Fruit fly (Drosophila melanogaster) whole organism, prepupa: ENCODE data around the gene Usp2.

Experiments
- Blimp-1 ChIP-seq: fragments of 200-800 bp; sonication (Bioruptor generic); optimal IDR thresholded peaks from 3 replicates; lab custom pipeline; 2017; ENCODE audit warnings: missing biosample characterization, missing genetic modification characterization, mild to moderate bottlenecking, moderate library complexity, missing genetic modification reagents
- CG10631 ChIP-seq: fragments of 200-800 bp; sonication (Bioruptor generic); optimal IDR thresholded peaks from 2 replicates; lab custom pipeline; 2016; ENCODE audit warnings: missing biosample characterization, missing genetic modification characterization
- CG10669 ChIP-seq: fragments of 200-800 bp; sonication (Bioruptor generic); optimal IDR thresholded peaks from 3 replicates; lab custom pipeline; 2018; ENCODE audit warnings: missing biosample characterization, mild to moderate bottlenecking, missing genetic modification characterization, moderate library complexity
- CG11294 ChIP-seq: fragments of 200-800 bp; sonication (Bioruptor generic); IDR thresholded peaks from 2 replicates; pipeline ENCODE4 v1.3.6; 2022; ENCODE audit warnings: missing biosample characterization, missing genetic modification characterization
- CG11762 ChIP-seq: fragments of 200-800 bp; sonication (Bioruptor generic); optimal IDR thresholded peaks from 3 replicates; lab custom pipeline; 2016; ENCODE audit warnings: missing biosample characterization, missing genetic modification characterization; ENCODE audit not compliant: insufficient read depth
- CG11902 ChIP-seq: fragments of 200-800 bp; sonication (Bioruptor generic); optimal IDR thresholded peaks from 3 replicates; lab custom pipeline; 2016; ENCODE audit warnings: missing biosample characterization, missing genetic modification characterization
- CG15336 ChIP-seq: fragments of 200-800 bp; sonication (Bioruptor generic); IDR thresholded peaks from 2 replicates; pipeline ENCODE4 v1.3.6; 2022; ENCODE audit warnings: missing biosample characterization, missing genetic modification characterization
- CG1621 ChIP-seq: fragments of 200-800 bp; sonication (Bioruptor generic); optimal IDR thresholded peaks from 3 replicates; lab custom pipeline; 2018; ENCODE audit warnings: missing biosample characterization, mild to moderate bottlenecking, missing genetic modification characterization
- CG16779 ChIP-seq: fragments of 200-800 bp; sonication (Bioruptor generic); optimal IDR thresholded peaks from 3 replicates; lab custom pipeline; 2017; ENCODE audit warnings: missing biosample characterization, mild to moderate bottlenecking, missing genetic modification characterization
- CG3032 ChIP-seq: fragments of 200-800 bp; optimal IDR thresholded peaks from 2 replicates; lab custom pipeline; 2019; ENCODE audit warnings: missing biosample characterization, mild to moderate bottlenecking, missing genetic modification characterization, moderate library complexity
- CG31627 ChIP-seq: fragments of 200-800 bp; sonication (Bioruptor generic); optimal IDR thresholded peaks from 3 replicates; lab custom pipeline; 2016; ENCODE audit warnings: missing biosample characterization, missing genetic modification characterization
- CG34406 ChIP-seq: fragments of 200-800 bp; sonication (Bioruptor generic); optimal IDR thresholded peaks from 3 replicates; lab custom pipeline; 2016; ENCODE audit warnings: missing biosample characterization, missing genetic modification characterization
- CG3919 ChIP-seq: fragments of 200-800 bp; sonication (Bioruptor generic); optimal IDR thresholded peaks from 3 replicates; lab custom pipeline; 2016; ENCODE audit warnings: missing biosample characterization, missing genetic modification characterization
- CG6163 ChIP-seq: fragments of 200-800 bp; sonication (Bioruptor generic); IDR thresholded peaks from 3 replicates; pipeline ENCODE4 v1.3.6; 2022; ENCODE audit warnings: missing biosample characterization, missing genetic modification characterization
- CG6276 ChIP-seq: fragments of 200-800 bp; sonication (Bioruptor generic); optimal IDR thresholded peaks from 2 replicates; lab custom pipeline; 2017; ENCODE audit warnings: missing biosample characterization, mild to moderate bottlenecking, missing genetic modification characterization
- CG6792 ChIP-seq: fragments of 200-800 bp; sonication (Bioruptor generic); optimal IDR thresholded peaks from 3 replicates; lab custom pipeline; 2016; ENCODE audit warnings: missing biosample characterization, missing genetic modification characterization
- CG6808 ChIP-seq: fragments of 200-800 bp; sonication (Bioruptor generic); optimal IDR thresholded peaks from 3 replicates; lab custom pipeline; 2017; ENCODE audit warnings: missing biosample characterization, missing genetic modification characterization, mild to moderate bottlenecking, moderate library complexity, missing genetic modification reagents
- CG6854 ChIP-seq: fragments of 200-800 bp; sonication (Bioruptor generic); optimal IDR thresholded peaks from 2 replicates; lab custom pipeline; 2017; ENCODE audit warnings: missing biosample characterization, mild to moderate bottlenecking, missing genetic modification characterization
- CG7368 ChIP-seq: fragments of 200-800 bp; sonication (Bioruptor generic); optimal IDR thresholded peaks from 3 replicates; lab custom pipeline; 2016; ENCODE audit warnings: missing biosample characterization, missing genetic modification characterization
- CG8119 ChIP-seq: fragments of 200-800 bp; sonication (Bioruptor generic); IDR thresholded peaks from 3 replicates; pipeline ENCODE4 v1.3.6; 2022; ENCODE audit warnings: missing biosample characterization, missing genetic modification characterization
- CG8319 ChIP-seq: fragments of 200-800 bp; sonication (Bioruptor generic); optimal IDR thresholded peaks from 3 replicates; lab custom pipeline; 2016; ENCODE audit warnings: missing biosample characterization, missing genetic modification characterization
- CG8632 ChIP-seq: fragments of 200-800 bp; sonication (Bioruptor generic); optimal IDR thresholded peaks from 3 replicates; lab custom pipeline; 2016; ENCODE audit warnings: missing biosample characterization, missing genetic modification characterization
- CG9139 ChIP-seq: fragments of 200-800 bp; sonication (Bioruptor generic); optimal IDR thresholded peaks from 3 replicates; lab custom pipeline; 2017; ENCODE audit warnings: missing biosample characterization, mild to moderate bottlenecking, missing genetic modification characterization
- Eip75B ChIP-seq: fragments of 200-800 bp; sonication (Bioruptor generic); optimal IDR thresholded peaks from 3 replicates; lab custom pipeline; 2016; ENCODE audit warnings: missing biosample characterization, missing genetic modification characterization
- Ets96B ChIP-seq: fragments of 200-800 bp; optimal IDR thresholded peaks from 2 replicates; lab custom pipeline; 2019; ENCODE audit warnings: missing biosample characterization, mild to moderate bottlenecking, missing genetic modification characterization, moderate library complexity
- Hr38 ChIP-seq: sonication (Bioruptor generic); optimal IDR thresholded peaks from 2 replicates; lab custom pipeline; 2016; ENCODE audit warnings: missing biosample characterization, missing genetic modification characterization
- Hr39 ChIP-seq: fragments of 200-800 bp; sonication (Bioruptor generic); optimal IDR thresholded peaks from 2 replicates; lab custom pipeline; 2016; ENCODE audit warnings: missing biosample characterization, missing genetic modification characterization
- Hr4 ChIP-seq: fragments of 200-800 bp; sonication (Bioruptor generic); optimal IDR thresholded peaks from 3 replicates; lab custom pipeline; 2016; ENCODE audit warnings: missing biosample characterization, missing genetic modification characterization
- Met ChIP-seq: fragments of 200-800 bp; sonication (Bioruptor generic); optimal IDR thresholded peaks from 3 replicates; lab custom pipeline; 2016; ENCODE audit warnings: missing biosample characterization, missing genetic modification characterization
- OdsH ChIP-seq: fragments of 200-800 bp; sonication (Bioruptor generic); optimal IDR thresholded peaks from 3 replicates; lab custom pipeline; 2016; ENCODE audit warnings: missing biosample characterization, missing genetic modification characterization
- Smox ChIP-seq: fragments of 200-800 bp; sonication (Bioruptor generic); optimal IDR thresholded peaks from 3 replicates; lab custom pipeline; 2016; ENCODE audit warnings: missing biosample characterization, missing genetic modification characterization
- Sox102F ChIP-seq: fragments of 200-800 bp; sonication (Bioruptor generic); optimal IDR thresholded peaks from 2 replicates; lab custom pipeline; 2016; ENCODE audit warnings: missing biosample characterization, mild to moderate bottlenecking, missing genetic modification characterization
- Sox14 ChIP-seq: fragments of 200-800 bp; sonication (Bioruptor generic); optimal IDR thresholded peaks from 3 replicates; lab custom pipeline; 2016; ENCODE audit warnings: missing biosample characterization, missing genetic modification characterization
- Sox15 ChIP-seq: fragments of 200-800 bp; sonication (Bioruptor generic); optimal IDR thresholded peaks from 3 replicates; lab custom pipeline; 2016; ENCODE audit warnings: missing biosample characterization, missing genetic modification characterization
- achi ChIP-seq: fragments of 200-800 bp; sonication (Bioruptor generic); optimal IDR thresholded peaks from 3 replicates; lab custom pipeline; 2016; ENCODE audit warnings: missing biosample characterization, missing genetic modification characterization
- acj6 ChIP-seq: fragments of 200-800 bp; sonication (Bioruptor generic); optimal IDR thresholded peaks from 3 replicates; lab custom pipeline; 2016; ENCODE audit warnings: missing biosample characterization, missing genetic modification characterization
- cyc ChIP-seq: fragments of 200-800 bp; sonication (Bioruptor generic); optimal IDR thresholded peaks from 3 replicates; lab custom pipeline; 2016; ENCODE audit warnings: missing biosample characterization, missing genetic modification characterization
- dac ChIP-seq: fragments of 200-800 bp; sonication (Bioruptor generic); optimal IDR thresholded peaks from 2 replicates; lab custom pipeline; 2017; ENCODE audit warnings: missing biosample characterization, mild to moderate bottlenecking, missing genetic modification characterization
- dsx ChIP-seq: fragments of 200-800 bp; optimal IDR thresholded peaks from 3 replicates; lab custom pipeline; 2019; ENCODE audit warnings: missing biosample characterization, mild to moderate bottlenecking, missing genetic modification characterization, moderate library complexity; ENCODE audit not compliant: poor library complexity, severe bottlenecking
- eg ChIP-seq: fragments of 200-800 bp; sonication (Bioruptor generic); IDR thresholded peaks from 3 replicates; pipeline ENCODE4 v1.3.6; 2022; ENCODE audit warnings: missing biosample characterization, missing genetic modification characterization
- esn ChIP-seq: fragments of 200-800 bp; sonication (Bioruptor generic); optimal IDR thresholded peaks from 2 replicates; lab custom pipeline; 2016; ENCODE audit warnings: missing biosample characterization, mild to moderate bottlenecking, missing genetic modification characterization, moderate library complexity
- fd59A ChIP-seq: fragments of 200-800 bp; sonication (Bioruptor generic); optimal IDR thresholded peaks from 2 replicates; lab custom pipeline; 2017; ENCODE audit warnings: missing biosample characterization, mild to moderate bottlenecking, missing genetic modification characterization, missing genetic modification reagents
- fd85E ChIP-seq: fragments of 200-800 bp; sonication (Bioruptor generic); optimal IDR thresholded peaks from 3 replicates; lab custom pipeline; 2016; ENCODE audit warnings: missing biosample characterization, missing genetic modification characterization
- fkh ChIP-seq: fragments of 200-800 bp; sonication (Bioruptor generic); optimal IDR thresholded peaks from 3 replicates; lab custom pipeline; 2017; ENCODE audit warnings: missing biosample characterization, mild to moderate bottlenecking, missing genetic modification characterization, moderate library complexity
- lz ChIP-seq: fragments of 200-800 bp; sonication (Bioruptor generic); optimal IDR thresholded peaks from 3 replicates; lab custom pipeline; 2016; ENCODE audit warnings: missing biosample characterization, missing genetic modification characterization
- net ChIP-seq: fragments of 200-800 bp; sonication (Bioruptor generic); optimal IDR thresholded peaks from 3 replicates; lab custom pipeline; 2016; ENCODE audit warnings: missing biosample characterization, missing genetic modification characterization
- salr ChIP-seq, 2 experiments: fragments of 200-800 bp; sonication (Bioruptor generic); optimal IDR thresholded peaks; 3 replicates each; lab custom pipeline; 2016 to 2018; ENCODE audit warnings: missing biosample characterization in 2 of 2, missing genetic modification characterization in 2 of 2, mild to moderate bottlenecking in 1 of 2
- spab ChIP-seq: fragments of 200-800 bp; sonication (Bioruptor generic); optimal IDR thresholded peaks from 2 replicates; lab custom pipeline; 2017; ENCODE audit warnings: missing biosample characterization, mild to moderate bottlenecking, missing genetic modification characterization, missing genetic modification reagents
- ss ChIP-seq, 2 experiments: fragments of 200-800 bp; sonication (Bioruptor generic); optimal IDR thresholded peaks; 2 replicates in 1 of 2; 3 replicates in 1 of 2; lab custom pipeline; 2017 to 2018; ENCODE audit warnings: mild to moderate bottlenecking in 2 of 2, missing biosample characterization in 2 of 2, missing genetic modification characterization in 2 of 2, moderate library complexity in 1 of 2
- svp ChIP-seq: fragments of 200-800 bp; sonication (Bioruptor generic); peaks from one replicate; lab custom pipeline; 2016; ENCODE audit warnings: missing biosample characterization, missing genetic modification characterization
- vri ChIP-seq: fragments of 200-800 bp; sonication (Bioruptor generic); optimal IDR thresholded peaks from 3 replicates; lab custom pipeline; 2016; ENCODE audit warnings: missing biosample characterization, mild to moderate bottlenecking, missing genetic modification characterization

Gene Usp2

DNA sequence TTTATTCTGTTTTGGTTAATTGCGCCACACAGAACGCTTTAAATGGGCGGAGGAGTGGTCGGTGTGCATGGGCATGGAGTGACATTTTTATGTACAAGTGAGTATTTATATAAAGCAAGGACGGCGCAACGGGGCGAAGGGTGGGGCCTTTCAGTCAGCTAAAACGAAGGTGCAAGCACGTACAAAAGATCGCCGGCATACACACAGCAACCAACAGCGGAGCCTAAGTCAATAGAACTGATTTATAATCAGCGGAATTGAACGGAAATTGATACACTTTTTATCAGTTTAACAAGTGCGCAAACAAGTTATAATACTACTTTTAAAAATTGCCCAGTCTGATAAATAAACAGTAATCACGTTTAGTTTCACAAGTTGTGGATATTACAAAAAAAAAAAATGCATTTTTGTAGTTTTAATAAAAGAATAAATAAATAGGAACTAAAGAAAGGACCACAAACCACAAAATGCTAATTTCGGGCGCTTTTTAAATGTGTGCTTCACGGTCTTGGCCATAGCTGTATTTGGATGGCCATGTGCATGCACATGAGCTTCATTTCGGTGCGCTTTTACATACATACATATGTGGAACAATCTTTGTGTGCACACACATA, 23.7 kb downstream of the Usp2 start:
- peak; percentile 67 for TF ChIP-seq Hr39 (GFP tag; lab: Kevin White, UChicago)
- peak; percentile 16 to 26 for TF ChIP-seq ss (GFP tag; optimal IDR thresholded peaks at IDR 0.05; lab: Kevin White, UChicago)
- peak; percentile 63 for TF ChIP-seq acj6
- peak; percentile 22 for TF ChIP-seq CG6808 (GFP tag; lab: Kevin White, UChicago)
- TF ChIP-seq fkh (GFP tag; lab: Kevin White, UChicago) = no peak
- peak; percentile 67 for TF ChIP-seq achi (GFP tag; lab: Kevin White, UChicago)
- TF ChIP-seq CG6792 = peak; percentile 61
- TF ChIP-seq CG6854 (GFP tag; lab: Kevin White, UChicago) = no peak
- peak; percentile 81 for TF ChIP-seq esn
- TF ChIP-seq fd85E (GFP tag; lab: Kevin White, UChicago) = no peak
- TF ChIP-seq Eip75B (GFP tag; lab: Kevin White, UChicago) = peak; percentile 72
- TF ChIP-seq CG16779 (tag; lab: Kevin White, UChicago) = no peak
- peak; percentile 45; the same call in 1 of the 2 replicates for TF ChIP-seq CG11294 (GFP tag; lab: Robert Waterston, UW)
- TF ChIP-seq fd59A (GFP tag; lab: Kevin White, UChicago) = no peak
- peak; percentile 70 for TF ChIP-seq Sox102F (GFP tag; lab: Kevin White, UChicago)
- peak; percentile 28 for TF ChIP-seq CG11762 (GFP tag; lab: Kevin White, UChicago)
- peak; percentile 87 for TF ChIP-seq svp (GFP tag; lab: Kevin White, UChicago)
- peak; percentile 63 for TF ChIP-seq CG31627
- peak; percentile 29; the same call in 1 of the 3 replicates for TF ChIP-seq CG6163 (GFP tag; lab: Robert Waterston, UW)
- peak; percentile 68 for TF ChIP-seq CG3919 (GFP tag; lab: Kevin White, UChicago)
- peak; percentile 17 for TF ChIP-seq CG7368
- peak; percentile 1 for TF ChIP-seq dac (GFP tag; lab: Kevin White, UChicago)
- TF ChIP-seq CG8632 = peak; percentile 70
- no peak for TF ChIP-seq CG9139 (GFP tag; lab: Kevin White, UChicago)
- peak; percentile 50; the same call in 1 of the 3 replicates for TF ChIP-seq eg
- TF ChIP-seq OdsH (GFP tag; lab: Kevin White, UChicago) = peak; percentile 69
- TF ChIP-seq dsx (GFP tag; lab: Kevin White, UChicago) = peak; percentile 16
- TF ChIP-seq Ets96B (tag; lab: Kevin White, UChicago) = peak; percentile 43
- peak; percentile 59 for TF ChIP-seq net (GFP tag; lab: Kevin White, UChicago)
- peak; percentile 70 for TF ChIP-seq cyc (GFP tag; lab: Kevin White, UChicago)
- peak; percentile 77 for TF ChIP-seq CG8119
- peak; percentile 28 for TF ChIP-seq spab (GFP tag; lab: Kevin White, UChicago)
- peak; percentile 42 for TF ChIP-seq CG8319 (GFP tag; lab: Kevin White, UChicago)
- peak; percentile 72 for TF ChIP-seq CG6276
- TF ChIP-seq salr (GFP tag; optimal IDR thresholded peaks at IDR 0.05; lab: Kevin White, UChicago) = peak in 1 of 2 experiments; percentile 49
- peak; percentile 78 for TF ChIP-seq lz (GFP tag; lab: Kevin White, UChicago)
- peak; percentile 44 for TF ChIP-seq Blimp-1 (GFP tag; lab: Kevin White, UChicago)
- peak; percentile 68 for TF ChIP-seq CG34406 (GFP tag; lab: Kevin White, UChicago)
- TF ChIP-seq Met (GFP tag; lab: Kevin White, UChicago) = peak; percentile 82
- no peak for TF ChIP-seq Hr38 (GFP tag; lab: Kevin White, UChicago)
- peak; percentile 42 for TF ChIP-seq CG10631 (GFP tag; lab: Kevin White, UChicago)
- peak; percentile 66 for TF ChIP-seq Smox (GFP tag; lab: Kevin White, UChicago)
- peak; percentile 42 for TF ChIP-seq CG10669 (GFP tag; lab: Kevin White, UChicago)
- TF ChIP-seq Sox15 (GFP tag; lab: Kevin White, UChicago) = peak; percentile 35
- TF ChIP-seq vri (GFP tag; lab: Kevin White, UChicago) = no peak
- peak; percentile 72 for TF ChIP-seq CG15336 (GFP tag; lab: Robert Waterston, UW)
- peak; percentile 65 for TF ChIP-seq Sox14 (GFP tag; lab: Kevin White, UChicago)
- TF ChIP-seq Hr4 (GFP tag; lab: Kevin White, UChicago) = peak; percentile 68
- TF ChIP-seq CG1621 (tag; lab: Kevin White, UChicago) = peak; percentile 3
- TF ChIP-seq CG3032 = peak; percentile 35
- TF ChIP-seq CG11902 (GFP tag; lab: Kevin White, UChicago) = peak; percentile 41
